Fruit fly (Drosophila melanogaster): ENCODE results near the gene CG13926.
A peak's percentile ranks its signal among the peaks of the same experiment; 100 is the strongest.

Gene CG13926

dm6 chr3L:1609611-1610010 is 8.3 kb downstream of the CG13926 start (continued):
- peak; percentile 42 for TF ChIP-seq Hr4 (GFP tag; optimal IDR thresholded peaks at IDR 0.05)
- TF ChIP-seq Met (GFP tag; optimal IDR thresholded peaks at IDR 0.05): no peak
- no peak for TF ChIP-seq CG3032 (tag; optimal IDR thresholded peaks at IDR 0.05)
- no peak for TF ChIP-seq lz (GFP tag; optimal IDR thresholded peaks at IDR 0.05)
- TF ChIP-seq Hr38 (GFP tag; optimal IDR thresholded peaks at IDR 0.05): no peak
- TF ChIP-seq esn (GFP tag; optimal IDR thresholded peaks at IDR 0.05): no peak
- TF ChIP-seq CG9139 (GFP tag; optimal IDR thresholded peaks at IDR 0.05): no peak
- TF ChIP-seq vri (GFP tag; optimal IDR thresholded peaks at IDR 0.05): no peak
- no peak for TF ChIP-seq Hr39 (GFP tag; optimal IDR thresholded peaks at IDR 0.05)
- no peak for TF ChIP-seq CG6792 (GFP tag; optimal IDR thresholded peaks at IDR 0.05)
- TF ChIP-seq CG32006 (GFP tag; optimal IDR thresholded peaks at IDR 0.05): peak; percentile 38
- no peak for TF ChIP-seq ss (GFP tag; optimal IDR thresholded peaks at IDR 0.05)
- no peak for TF ChIP-seq CG16779 (tag; optimal IDR thresholded peaks at IDR 0.05)
- no peak for TF ChIP-seq Sox15 (GFP tag; optimal IDR thresholded peaks at IDR 0.05)
- no peak for TF ChIP-seq Sox102F (GFP tag; optimal IDR thresholded peaks at IDR 0.05)
- TF ChIP-seq CG31627 (GFP tag; optimal IDR thresholded peaks at IDR 0.05): no peak
- TF ChIP-seq CG8319 (GFP tag; optimal IDR thresholded peaks at IDR 0.05): no peak
- TF ChIP-seq dac (GFP tag; optimal IDR thresholded peaks at IDR 0.05): no peak
- TF ChIP-seq spab (GFP tag; optimal IDR thresholded peaks at IDR 0.05): no peak
- no peak for TF ChIP-seq CG11902 (GFP tag; optimal IDR thresholded peaks at IDR 0.05)
- TF ChIP-seq Ets21C (GFP tag; optimal IDR thresholded peaks at IDR 0.05): no peak
- no peak for TF ChIP-seq CG6276 (GFP tag; optimal IDR thresholded peaks at IDR 0.05)
- no peak for TF ChIP-seq salr (GFP tag; optimal IDR thresholded peaks at IDR 0.05)
- TF ChIP-seq Eip93F (GFP tag; optimal IDR thresholded peaks at IDR 0.05): no peak
- TF ChIP-seq CG3919 (GFP tag; optimal IDR thresholded peaks at IDR 0.05): peak; percentile 6
- peak; percentile 11 for TF ChIP-seq acj6 (GFP tag; optimal IDR thresholded peaks at IDR 0.05)
- no peak for TF ChIP-seq CG1621 (tag; optimal IDR thresholded peaks at IDR 0.05)
- no peak for TF ChIP-seq fkh (GFP tag; optimal IDR thresholded peaks at IDR 0.05)
- peak; percentile 38 for TF ChIP-seq dsx (GFP tag; optimal IDR thresholded peaks at IDR 0.05; ENCODE audit: poor library complexity, severe bottlenecking)
- TF ChIP-seq CG6854 (GFP tag; optimal IDR thresholded peaks at IDR 0.05): no peak
- TF ChIP-seq CG7368 (GFP tag; optimal IDR thresholded peaks at IDR 0.05): no peak
- TF ChIP-seq CG11294 (GFP tag; IDR thresholded peaks at IDR 0.05): no peak; the same call in 1 of the 2 replicates
- no peak for TF ChIP-seq CG10669 (GFP tag; optimal IDR thresholded peaks at IDR 0.05)
- no peak for TF ChIP-seq Smox (GFP tag; optimal IDR thresholded peaks at IDR 0.05)
- TF ChIP-seq svp (GFP tag): peak; percentile 52
- no peak for TF ChIP-seq fd85E (GFP tag; optimal IDR thresholded peaks at IDR 0.05)
- no peak for TF ChIP-seq topi (GFP tag; optimal IDR thresholded peaks at IDR 0.05)
- no peak for TF ChIP-seq Eip75B (GFP tag; optimal IDR thresholded peaks at IDR 0.05)
- peak; percentile 28; the same call in 1 of the 3 replicates for TF ChIP-seq CG8119 (GFP tag; IDR thresholded peaks at IDR 0.05)
- peak; percentile 77 for TF ChIP-seq Eip78C (GFP tag)
- TF ChIP-seq fd59A (GFP tag; optimal IDR thresholded peaks at IDR 0.05): no peak
- TF ChIP-seq CG4318 (GFP tag; optimal IDR thresholded peaks at IDR 0.05): no peak
- no peak for TF ChIP-seq CG34406 (GFP tag; optimal IDR thresholded peaks at IDR 0.05)

dm6 chr3L:1602833-1603128 is 15.2 kb downstream of the CG13926 start, which contains the start of the genes CG18170 and CG33791:
TSS of gene CG18170 (plus strand) at chr3L:1602954.
TSS of gene CG33791 (plus strand) at chr3L:1602954.
- TF ChIP-seq CG4318 (GFP tag; optimal IDR thresholded peaks at IDR 0.05): no peak
- TF ChIP-seq Lpt (GFP tag; optimal IDR thresholded peaks at IDR 0.05): no peak
- TF ChIP-seq salr (GFP tag; optimal IDR thresholded peaks at IDR 0.05): no peak
- no peak for TF ChIP-seq dsx (GFP tag; optimal IDR thresholded peaks at IDR 0.05; ENCODE audit: poor library complexity, severe bottlenecking)
- TF ChIP-seq CG34406 (GFP tag; optimal IDR thresholded peaks at IDR 0.05): no peak
- no peak for TF ChIP-seq CG8632 (GFP tag; optimal IDR thresholded peaks at IDR 0.05)
- no peak for TF ChIP-seq fkh (GFP tag; optimal IDR thresholded peaks at IDR 0.05)
- TF ChIP-seq CG6854 (GFP tag; optimal IDR thresholded peaks at IDR 0.05): no peak
- no peak for TF ChIP-seq Ets96B (tag; optimal IDR thresholded peaks at IDR 0.05)
- TF ChIP-seq CG9139 (GFP tag; optimal IDR thresholded peaks at IDR 0.05): no peak
- no peak for TF ChIP-seq Sox102F (GFP tag; optimal IDR thresholded peaks at IDR 0.05)
- no peak for TF ChIP-seq CG11294 (GFP tag; IDR thresholded peaks at IDR 0.05)
